ENCODE assay signal across 8 worm cellular contexts in genomic region chrIII:4195306-4196008, ce11.
TF ChIP-seq lines count a peak whose summit lies in the region.

No protein-coding gene starts in this region.

TF ChIP-seq in whole organism, L1 larva, 84 proteins besides CTCF, POLR2A, EP300 and RAD21 (continues in another document):
- TF ChIP-seq fos-1 (tag; optimal IDR thresholded peaks at IDR 0.05; lab: Kevin White, UChicago): peak; percentile 35
- TF ChIP-seq tlp-1 (tag; optimal IDR thresholded peaks at IDR 0.05; lab: Kevin White, UChicago): no peak
- peak; percentile 28 for TF ChIP-seq zip-4 (GFP tag; optimal IDR thresholded peaks at IDR 0.05; lab: Kevin White, UChicago)
- no peak for TF ChIP-seq unc-30 (tag; optimal IDR thresholded peaks at IDR 0.05; lab: Kevin White, UChicago)
- TF ChIP-seq pax-3 (tag; optimal IDR thresholded peaks at IDR 0.05; lab: Kevin White, UChicago): peak; percentile 45
- peak; percentile 25 for TF ChIP-seq lin-13 (GFP tag; optimal IDR thresholded peaks at IDR 0.05; lab: Kevin White, UChicago)
- TF ChIP-seq hlh-17 (GFP tag; optimal IDR thresholded peaks at IDR 0.05; lab: Kevin White, UChicago; ENCODE audit: borderline replicate concordance): peak; percentile 5
- peak; percentile 44 to 50 for TF ChIP-seq efl-1 (optimal IDR thresholded peaks at IDR 0.05; lab: Kevin White, UChicago)
- TF ChIP-seq efl-1 (GFP tag; optimal IDR thresholded peaks at IDR 0.05 in 1 of 2; lab: Kevin White, UChicago): peak in 1 of 2 experiments; percentile 8
- TF ChIP-seq alr-1 (tag; optimal IDR thresholded peaks at IDR 0.05; lab: Kevin White, UChicago; ENCODE audit: borderline replicate concordance): no peak
- TF ChIP-seq fkh-10 (GFP tag; optimal IDR thresholded peaks at IDR 0.05; lab: Kevin White, UChicago): no peak

TF ChIP-seq in whole organism, L2 larva, 48 proteins besides CTCF, POLR2A, EP300 and RAD21 (continues in another document):
- TF ChIP-seq elt-3 (tag; optimal IDR thresholded peaks at IDR 0.05; lab: Kevin White, UChicago) (no peak), nhr-12 (tag; optimal IDR thresholded peaks at IDR 0.05; lab: Kevin White, UChicago) (no peak), peb-1 (tag; optimal IDR thresholded peaks at IDR 0.05; lab: Kevin White, UChicago) (no peak), ztf-4 (tag; optimal IDR thresholded peaks at IDR 0.05; lab: Kevin White, UChicago) (peak; percentile 88), C34F6.9 (tag; optimal IDR thresholded peaks at IDR 0.05; lab: Kevin White, UChicago) (no peak), nhr-23 (tag; optimal IDR thresholded peaks at IDR 0.05; lab: Kevin White, UChicago) (no peak), ama-1 (optimal IDR thresholded peaks at IDR 0.05; lab: Kevin White, UChicago) (peak; percentile 91), sma-3 (GFP tag; optimal IDR thresholded peaks at IDR 0.05; lab: Kevin White, UChicago) (peak; percentile 30), ZK546.5 (tag; optimal IDR thresholded peaks at IDR 0.05; lab: Kevin White, UChicago) (no peak), R02D3.7 (tag; optimal IDR thresholded peaks at IDR 0.05; lab: Kevin White, UChicago) (no peak), egl-27 (tag; optimal IDR thresholded peaks at IDR 0.05; lab: Kevin White, UChicago) (no peak), skn-1 (tag; optimal IDR thresholded peaks at IDR 0.05; lab: Kevin White, UChicago) (no peak)

TF ChIP-seq in whole organism, L3 larva, 47 proteins besides CTCF, POLR2A, EP300 and RAD21 (continues in another document):
- TF ChIP-seq egl-27 (tag; optimal IDR thresholded peaks at IDR 0.05; lab: Kevin White, UChicago) (no peak), ceh-82 (tag; optimal IDR thresholded peaks at IDR 0.05; lab: Kevin White, UChicago) (peak; percentile 46), nhr-25 (tag; optimal IDR thresholded peaks at IDR 0.05; lab: Kevin White, UChicago) (peak; percentile 38), nhr-12 (tag; optimal IDR thresholded peaks at IDR 0.05; lab: Kevin White, UChicago) (no peak), nfya-1 (tag; optimal IDR thresholded peaks at IDR 0.05; lab: Kevin White, UChicago; ENCODE audit: insufficient read depth) (peak; percentile 56), daf-12 (tag; optimal IDR thresholded peaks at IDR 0.05; lab: Kevin White, UChicago) (peak; percentile 49), elt-1 (tag; optimal IDR thresholded peaks at IDR 0.05; lab: Kevin White, UChicago) (no peak), sea-2 (GFP tag; optimal IDR thresholded peaks at IDR 0.05; lab: Kevin White, UChicago) (no peak), nhr-23 (tag; optimal IDR thresholded peaks at IDR 0.05; lab: Kevin White, UChicago) (peak; percentile 60), fkh-2 (tag; optimal IDR thresholded peaks at IDR 0.05; lab: Kevin White, UChicago) (no peak), ama-1 (optimal IDR thresholded peaks at IDR 0.05; lab: Kevin White, UChicago) (peak; percentile 95), nhr-11 (tag; optimal IDR thresholded peaks at IDR 0.05; lab: Kevin White, UChicago) (no peak)

TF ChIP-seq in whole organism, L4 larva, 104 proteins besides CTCF, POLR2A, EP300 and RAD21 (continues in another document):
- TF ChIP-seq pqm-1 (tag; optimal IDR thresholded peaks at IDR 0.05; lab: Kevin White, UChicago): peak; percentile 11
- peak; percentile 15 for TF ChIP-seq gei-8 (GFP tag; optimal IDR thresholded peaks at IDR 0.05; lab: Kevin White, UChicago)
- TF ChIP-seq lin-29 (GFP tag; IDR thresholded peaks at IDR 0.05; lab: Robert Waterston, UW): no peak
- peak; percentile 48 for TF ChIP-seq hlh-11 (tag; optimal IDR thresholded peaks at IDR 0.05; lab: Kevin White, UChicago)
- peak; percentile 36 for TF ChIP-seq php-3 (GFP tag; IDR thresholded peaks at IDR 0.05; lab: Robert Waterston, UW)
- no peak for TF ChIP-seq nhr-25 (tag; optimal IDR thresholded peaks at IDR 0.05; lab: Kevin White, UChicago; ENCODE audit: borderline replicate concordance, insufficient read depth)
- peak; percentile 84 for TF ChIP-seq arid-1 (GFP tag; conservative IDR thresholded peaks at IDR 0.05; lab: Robert Waterston, UW)
- peak; percentile 49 for TF ChIP-seq zip-2 (tag; optimal IDR thresholded peaks at IDR 0.05; lab: Kevin White, UChicago)
- TF ChIP-seq unc-62 (GFP tag; optimal IDR thresholded peaks at IDR 0.05 in 1 of 2; lab: Kevin White, UChicago): peak in 1 of 2 experiments; percentile 75
- no peak for TF ChIP-seq unc-62 (tag; optimal IDR thresholded peaks at IDR 0.05; lab: Kevin White, UChicago)
- TF ChIP-seq daf-8 (GFP tag; IDR thresholded peaks at IDR 0.05; lab: Robert Waterston, UW): no peak
- TF ChIP-seq ztf-11 (tag; optimal IDR thresholded peaks at IDR 0.05; lab: Kevin White, UChicago): no peak

TF ChIP-seq in whole organism, early embryonic, 17 proteins besides CTCF, POLR2A, EP300 and RAD21 (continues in another document):
- no peak for TF ChIP-seq hnd-1 (tag; optimal IDR thresholded peaks at IDR 0.05; lab: Kevin White, UChicago)
- no peak for TF ChIP-seq hmbx-1 (tag; optimal IDR thresholded peaks at IDR 0.05; lab: Kevin White, UChicago)
- no peak for TF ChIP-seq tra-4 (tag; optimal IDR thresholded peaks at IDR 0.05; lab: Kevin White, UChicago)
- TF ChIP-seq ceh-36 (tag; optimal IDR thresholded peaks at IDR 0.05; lab: Kevin White, UChicago): no peak
- no peak for TF ChIP-seq hmg-4 (GFP tag; optimal IDR thresholded peaks at IDR 0.05; lab: Kevin White, UChicago)
- no peak for TF ChIP-seq B0310.2 (tag; optimal IDR thresholded peaks at IDR 0.05; lab: Kevin White, UChicago)
- TF ChIP-seq aly-1 (tag; optimal IDR thresholded peaks at IDR 0.05; lab: Kevin White, UChicago): no peak
- TF ChIP-seq tbx-37 (GFP tag; conservative IDR thresholded peaks at IDR 0.05; lab: Robert Waterston, UW): 0 out of 2 replicates have a peak, but pooled peaks have one; percentile 5
- no peak for TF ChIP-seq pes-1 (GFP tag; IDR thresholded peaks at IDR 0.05; lab: Robert Waterston, UW)
- no peak for TF ChIP-seq tbx-11 (GFP tag; IDR thresholded peaks at IDR 0.05; lab: Robert Waterston, UW)
- TF ChIP-seq ets-7 (tag; optimal IDR thresholded peaks at IDR 0.05; lab: Kevin White, UChicago): no peak
- no peak for TF ChIP-seq flt-1 (GFP tag; IDR thresholded peaks at IDR 0.05; lab: Robert Waterston, UW)

TF ChIP-seq in whole organism, late embryonic, 69 proteins besides CTCF, POLR2A, EP300 and RAD21:
- TF ChIP-seq ama-1 (optimal IDR thresholded peaks at IDR 0.05; lab: Kevin White, UChicago) (peak; percentile 82), che-1 (tag; optimal IDR thresholded peaks at IDR 0.05; lab: Kevin White, UChicago) (no peak), hlh-8 (tag; optimal IDR thresholded peaks at IDR 0.05; lab: Kevin White, UChicago) (peak; percentile 94)

TF ChIP-seq in whole organism, mixed stage, embryonic, 35 proteins besides CTCF, POLR2A, EP300 and RAD21:
- TF ChIP-seq zip-8 (tag; optimal IDR thresholded peaks at IDR 0.05; lab: Kevin White, UChicago) (no peak), nhr-237 (tag; optimal IDR thresholded peaks at IDR 0.05; lab: Kevin White, UChicago) (no peak), unc-39 (tag; optimal IDR thresholded peaks at IDR 0.05; lab: Kevin White, UChicago) (no peak), tbx-8 (GFP tag; optimal IDR thresholded peaks at IDR 0.05; lab: Kevin White, UChicago) (no peak), ztf-11 (tag; optimal IDR thresholded peaks at IDR 0.05; lab: Kevin White, UChicago) (no peak), ces-1 (GFP tag; optimal IDR thresholded peaks at IDR 0.05; lab: Kevin White, UChicago) (peak; percentile 35), snpc-4 (tag; optimal IDR thresholded peaks at IDR 0.05; lab: Kevin White, UChicago) (no peak), cnd-1 (tag; optimal IDR thresholded peaks at IDR 0.05; lab: Kevin White, UChicago) (peak; percentile 3), blmp-1 (tag; optimal IDR thresholded peaks at IDR 0.05; lab: Kevin White, UChicago) (no peak), mls-2 (tag; optimal IDR thresholded peaks at IDR 0.05; lab: Kevin White, UChicago) (no peak), mab-5 (tag; optimal IDR thresholded peaks at IDR 0.05; lab: Kevin White, UChicago) (peak; percentile 20), lin-32 (GFP tag; optimal IDR thresholded peaks at IDR 0.05; lab: Kevin White, UChicago) (peak; percentile 50)

TF ChIP-seq in whole organism, young adult, 124 proteins besides CTCF, POLR2A, EP300 and RAD21 (continues in another document):
- TF ChIP-seq chd-7 (tag; optimal IDR thresholded peaks at IDR 0.05; lab: Kevin White, UChicago) (peak; percentile 79), let-607 (tag; optimal IDR thresholded peaks at IDR 0.05; lab: Kevin White, UChicago) (peak; percentile 67 to 89), hmg-20 (GFP tag; IDR thresholded peaks at IDR 0.05; lab: Robert Waterston, UW) (peak; percentile 81), lsy-27 (tag; optimal IDR thresholded peaks at IDR 0.05; lab: Kevin White, UChicago; ENCODE audit: borderline replicate concordance, insufficient read depth) (no peak), F57A8.1 (GFP tag; optimal IDR thresholded peaks at IDR 0.05; lab: Kevin White, UChicago) (no peak), tbx-9 (tag; optimal IDR thresholded peaks at IDR 0.05; lab: Kevin White, UChicago; ENCODE audit: borderline replicate concordance) (no peak), D2030.7 (GFP tag; IDR thresholded peaks at IDR 0.05; lab: Robert Waterston, UW) (0 out of 2 replicates have a peak, but pooled peaks have one; percentile 24), K12H6.12 (tag; optimal IDR thresholded peaks at IDR 0.05; lab: Kevin White, UChicago) (peak; percentile 39), athp-1 (tag; optimal IDR thresholded peaks at IDR 0.05; lab: Kevin White, UChicago) (peak; percentile 68), Y79H2A.3 (GFP tag; conservative IDR thresholded peaks at IDR 0.05; lab: Robert Waterston, UW) (no peak), lag-1 (GFP tag; IDR thresholded peaks at IDR 0.05; lab: Robert Waterston, UW) (no peak), akir-1 (GFP tag; optimal IDR thresholded peaks at IDR 0.05; lab: Kevin White, UChicago) (no peak), ets-4 (GFP tag; optimal IDR thresholded peaks at IDR 0.05; lab: Kevin White, UChicago) (peak; percentile 11), sea-2 (GFP tag; IDR thresholded peaks at IDR 0.05; lab: Robert Waterston, UW) (no peak), lsl-1 (GFP tag; optimal IDR thresholded peaks at IDR 0.05; lab: Kevin White, UChicago) (no peak), bed-2 (GFP tag; IDR thresholded peaks at IDR 0.05; lab: Robert Waterston, UW) (no peak), F39B2.1 (GFP tag; IDR thresholded peaks at IDR 0.05; lab: Robert Waterston, UW) (no peak), mes-4 (tag; optimal IDR thresholded peaks at IDR 0.05; lab: Kevin White, UChicago) (no peak), F23B12.7 (tag; optimal IDR thresholded peaks at IDR 0.05; lab: Kevin White, UChicago; ENCODE audit: insufficient read depth) (no peak), B0019.2 (GFP tag; conservative IDR thresholded peaks at IDR 0.05; lab: Robert Waterston, UW) (no peak), die-1 (tag; optimal IDR thresholded peaks at IDR 0.05; lab: Kevin White, UChicago) (no peak), ama-1 (optimal IDR thresholded peaks at IDR 0.05; lab: Kevin White, UChicago) (peak; percentile 96), ama-1 (GFP tag; optimal IDR thresholded peaks at IDR 0.05; lab: Kevin White, UChicago) (peak in 1 of 2 experiments; percentile 68), attf-3 (GFP tag; conservative IDR thresholded peaks at IDR 0.05; lab: Robert Waterston, UW) (no peak), ceh-91 (GFP tag; IDR thresholded peaks at IDR 0.05; lab: Robert Waterston, UW) (no peak), egl-44 (GFP tag; IDR thresholded peaks at IDR 0.05; lab: Robert Waterston, UW) (no peak)
